Fruit fly (Drosophila melanogaster): ENCODE measurements around the gene CG33783.

DNA sequence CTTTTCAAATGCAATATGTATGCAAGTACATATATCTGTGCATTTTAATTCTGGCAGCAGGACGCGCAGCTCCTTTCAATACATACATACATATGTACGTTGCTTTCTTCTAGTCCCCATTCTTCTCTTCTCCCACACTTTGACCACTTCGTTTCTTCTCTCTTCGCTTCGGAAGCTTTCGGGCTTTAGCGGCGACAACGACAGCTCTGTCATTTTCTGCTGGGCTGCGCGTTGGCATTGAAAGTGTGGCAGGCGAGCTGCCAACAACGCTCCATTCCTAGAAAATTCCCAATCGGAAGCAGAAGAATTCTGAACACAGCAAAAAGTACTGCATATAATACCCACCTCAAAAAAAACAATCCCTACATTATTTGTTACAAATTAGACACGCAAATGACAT lies 16.5 kb downstream of the CG33783 start:
- no peak for TF ChIP-seq fd96Ca (GFP tag; IDR thresholded peaks at IDR 0.05)
- TF ChIP-seq EcR (GFP tag; optimal IDR thresholded peaks at IDR 0.05): no peak
- no peak for TF ChIP-seq Pif1B (GFP tag; optimal IDR thresholded peaks at IDR 0.05)
- no peak for TF ChIP-seq CG8301 (tag; optimal IDR thresholded peaks at IDR 0.05)
- TF ChIP-seq D1 (tag; optimal IDR thresholded peaks at IDR 0.05): no peak
- TF ChIP-seq CG17806 (tag; optimal IDR thresholded peaks at IDR 0.05): no peak
- TF ChIP-seq rn (GFP tag; IDR thresholded peaks at IDR 0.05): no peak
- TF ChIP-seq CG8159 (tag; optimal IDR thresholded peaks at IDR 0.05): no peak
